Fruit fly (Drosophila melanogaster): ENCODE data around the gene CG14692.

Gene CG14692

DNA sequence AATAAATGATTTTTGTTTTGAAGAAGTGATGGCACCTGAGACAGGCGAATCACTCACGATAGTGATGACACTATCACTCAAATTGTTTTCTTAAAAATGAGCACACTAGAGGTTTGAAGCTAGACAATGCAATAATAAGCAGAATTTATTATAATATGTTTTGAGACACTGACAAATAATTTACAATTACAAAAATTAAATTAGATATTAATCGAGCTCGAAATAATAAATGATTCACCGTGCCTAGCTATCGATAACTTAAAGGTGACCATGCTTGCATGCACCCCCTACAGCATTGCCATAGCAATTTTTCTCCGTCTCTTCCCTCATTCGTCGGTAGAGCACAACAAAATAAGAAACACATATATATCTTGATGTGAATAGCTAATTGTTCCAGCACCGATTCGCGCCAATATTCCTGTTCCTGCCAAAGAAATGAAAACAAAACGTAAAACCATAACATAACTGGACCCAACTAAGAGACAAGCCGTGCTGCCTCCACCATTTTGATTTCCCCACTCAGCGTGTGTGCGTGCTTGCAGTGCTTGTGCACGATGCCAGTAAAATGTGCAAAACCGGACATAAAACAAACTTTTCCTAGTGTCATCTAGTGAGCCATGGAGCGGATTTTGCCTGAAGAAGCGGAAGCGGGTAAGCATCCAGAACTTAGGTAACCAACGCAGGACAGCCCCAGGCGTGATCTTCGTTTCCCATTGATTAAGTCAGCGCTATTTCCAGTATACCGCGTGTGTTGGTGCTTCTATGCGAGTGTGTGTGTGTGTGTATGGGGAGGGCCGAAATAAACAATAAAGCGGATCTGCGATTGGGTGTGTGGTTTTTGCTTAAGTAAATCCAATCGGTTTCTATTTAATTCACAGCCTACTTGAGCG, 42.5 kb downstream of the CG14692 start, which contains the start of the genes MED7 and Cap-H2 (continued):
- TF ChIP-seq al (GFP tag; IDR thresholded peaks at IDR 0.05) (peak; percentile 82), Hand (GFP tag; optimal IDR thresholded peaks at IDR 0.05) (no peak), CG8359 (GFP tag; optimal IDR thresholded peaks at IDR 0.05; ENCODE audit: borderline replicate concordance) (no peak), HLH3B (GFP tag; IDR thresholded peaks at IDR 0.05) (peak; percentile 73), NfI (GFP tag; optimal IDR thresholded peaks at IDR 0.05) (peak; percentile 74), CG9876 (GFP tag; optimal IDR thresholded peaks at IDR 0.05) (peak; percentile 8), CG8290 (GFP tag; optimal IDR thresholded peaks at IDR 0.05) (peak; percentile 79), CG8290 (tag; optimal IDR thresholded peaks at IDR 0.05) (peak in 1 of 2 experiments; percentile 68), CG6854 (GFP tag; optimal IDR thresholded peaks at IDR 0.05) (no peak), CHES-1-like (GFP tag; optimal IDR thresholded peaks at IDR 0.05) (peak; percentile 74), BtbVII (GFP tag; optimal IDR thresholded peaks at IDR 0.05) (peak; percentile 5), Chrac-16 (GFP tag; optimal IDR thresholded peaks at IDR 0.05) (peak; percentile 88), CG13894 (tag; optimal IDR thresholded peaks at IDR 0.05) (no peak), Drgx (GFP tag; IDR thresholded peaks at IDR 0.05) (no peak), ttk (GFP tag; IDR thresholded peaks at IDR 0.05) (peak; percentile 88), aop (GFP tag; IDR thresholded peaks at IDR 0.05) (no peak; the same call in 1 of the 2 replicates), lab (GFP tag; optimal IDR thresholded peaks at IDR 0.05) (no peak), tio (GFP tag; optimal IDR thresholded peaks at IDR 0.05) (peak; percentile 62), gem (tag; optimal IDR thresholded peaks at IDR 0.05) (peak; percentile 89), CG2678 (tag; optimal IDR thresholded peaks at IDR 0.05) (no peak), CG9932 (GFP tag; IDR thresholded peaks at IDR 0.05) (peak; percentile 95), CG2202 (tag; optimal IDR thresholded peaks at IDR 0.05) (no peak), Aef1 (GFP tag; IDR thresholded peaks at IDR 0.05) (peak; percentile 77), Trl (optimal IDR thresholded peaks at IDR 0.05) (peak in 1 of 2 experiments; percentile 11), Trl (GFP tag; optimal IDR thresholded peaks at IDR 0.05) (peak; percentile 71), trh (GFP tag; optimal IDR thresholded peaks at IDR 0.05) (peak; percentile 84), Oaz (GFP tag; IDR thresholded peaks at IDR 0.05) (peak; percentile 62; the same call in 1 of the 2 replicates), sqz (GFP tag; optimal IDR thresholded peaks at IDR 0.05) (no peak), lov (optimal IDR thresholded peaks at IDR 0.05) (no peak), lov (GFP tag; IDR thresholded peaks at IDR 0.05) (0 out of 3 replicates have a peak, but pooled peaks have one; percentile 27), CG15269 (tag; optimal IDR thresholded peaks at IDR 0.05) (no peak), CG17612 (GFP tag; IDR thresholded peaks at IDR 0.05) (peak; percentile 55; the same call in 1 of the 2 replicates), Scr (GFP tag; IDR thresholded peaks at IDR 0.05; ENCODE audit: partially characterized antibody) (peak; percentile 99), Dip2 (GFP tag; IDR thresholded peaks at IDR 0.05) (peak; percentile 25; the same call in 1 of the 2 replicates), lbe (GFP tag; optimal IDR thresholded peaks at IDR 0.05) (peak; percentile 69), stwl (tag; optimal IDR thresholded peaks at IDR 0.05) (peak; percentile 76), CG1603 (tag; optimal IDR thresholded peaks at IDR 0.05) (peak; percentile 80), hkb (optimal IDR thresholded peaks at IDR 0.05) (peak; percentile 59), hkb (GFP tag; IDR thresholded peaks at IDR 0.05) (peak; percentile 56), schlank (tag; optimal IDR thresholded peaks at IDR 0.05) (peak; percentile 15), Nf-YB (GFP tag; optimal IDR thresholded peaks at IDR 0.05) (peak; percentile 55), GATAe (GFP tag; conservative IDR thresholded peaks at IDR 0.05) (no peak), az2 (GFP tag; optimal IDR thresholded peaks at IDR 0.05) (peak; percentile 82), Bteb2 (GFP tag; optimal IDR thresholded peaks at IDR 0.05) (peak; percentile 74), CG3281 (GFP tag; optimal IDR thresholded peaks at IDR 0.05) (peak; percentile 66), zf30C (GFP tag; optimal IDR thresholded peaks at IDR 0.05) (no peak), zen2 (GFP tag; IDR thresholded peaks at IDR 0.05; ENCODE audit: partially characterized antibody) (peak; percentile 94), CG15601 (tag; optimal IDR thresholded peaks at IDR 0.05) (peak; percentile 72), ranshi (GFP tag; IDR thresholded peaks at IDR 0.05) (peak; percentile 91)
